Fruit fly (Drosophila melanogaster) S2 (cell line): ENCODE data around the gene RnrL.

Experiments used
- CG8478 ChIP-seq: fragments of >200 bp; optimal IDR thresholded peaks from 2 replicates; lab custom pipeline; 2018
- CTCF ChIP-seq, 2 experiments: fragments of >200 bp; optimal IDR thresholded peaks; 2 replicates each; lab custom pipeline; 2018

dm6 chr2L:10327790-10328189, at the start of gene RnrL:
- no peak for TF ChIP-seq CG8478
- no peak for TF ChIP-seq CTCF (optimal IDR thresholded peaks at IDR 0.05; lab: Kevin White, UChicago)
